Worm (Caenorhabditis elegans): Measurements from ENCODE around the gene D1046.16.

D1046.16 gene

ce11 chrIV:8901346-8901745 lies 20.6 kb upstream of the D1046.16 start, which contains the start of gene C27B7.5:
Gene C27B7.5, plus strand, starts transcription at chrIV:8901646.
- no peak for TF ChIP-seq nhr-28 (tag; optimal IDR thresholded peaks at IDR 0.05)
- TF ChIP-seq ceh-82 (tag; optimal IDR thresholded peaks at IDR 0.05), result no peak
- peak; percentile 12 for TF ChIP-seq elt-2 (tag; optimal IDR thresholded peaks at IDR 0.05)

ce11 chrIV:8906164-8906563 lies 15.8 kb upstream of the D1046.16 start, which contains the start of gene C27B7.6:
Gene C27B7.6, minus strand, starts transcription at chrIV:8906345.
- TF ChIP-seq snpc-4 (tag; optimal IDR thresholded peaks at IDR 0.05) (no peak), sea-2 (GFP tag; optimal IDR thresholded peaks at IDR 0.05) (no peak), lsy-12 (tag; optimal IDR thresholded peaks at IDR 0.05) (no peak), fos-1 (tag; optimal IDR thresholded peaks at IDR 0.05) (no peak), mdl-1 (tag; optimal IDR thresholded peaks at IDR 0.05) (no peak), nhr-11 (tag; optimal IDR thresholded peaks at IDR 0.05) (no peak), nhr-76 (tag; optimal IDR thresholded peaks at IDR 0.05) (no peak), nfya-1 (tag; optimal IDR thresholded peaks at IDR 0.05; ENCODE audit: insufficient read depth) (no peak), ZK546.5 (tag; optimal IDR thresholded peaks at IDR 0.05) (no peak), unc-39 (tag; optimal IDR thresholded peaks at IDR 0.05) (no peak), nhr-77 (tag; optimal IDR thresholded peaks at IDR 0.05) (no peak)

ce11 chrIV:8906743-8907142 lies 15.2 kb upstream of the D1046.16 start, which contains the start of gene C27B7.7:
Gene C27B7.7, plus strand, starts transcription at chrIV:8907043.
- TF ChIP-seq nhr-12 (tag; optimal IDR thresholded peaks at IDR 0.05), result no peak
- no peak for TF ChIP-seq ztf-4 (tag; optimal IDR thresholded peaks at IDR 0.05)
- no peak for TF ChIP-seq nhr-76 (tag; optimal IDR thresholded peaks at IDR 0.05)
- TF ChIP-seq nhr-11 (tag; optimal IDR thresholded peaks at IDR 0.05), result no peak
- TF ChIP-seq zag-1 (tag; optimal IDR thresholded peaks at IDR 0.05), result no peak
- TF ChIP-seq ZK546.5 (tag; optimal IDR thresholded peaks at IDR 0.05), result no peak
- no peak for TF ChIP-seq unc-62 (GFP tag; optimal IDR thresholded peaks at IDR 0.05)
- no peak for TF ChIP-seq unc-39 (tag; optimal IDR thresholded peaks at IDR 0.05)
- TF ChIP-seq pha-4 (tag; optimal IDR thresholded peaks at IDR 0.05), result no peak
- no peak for TF ChIP-seq fkh-2 (tag; optimal IDR thresholded peaks at IDR 0.05)
- no peak for TF ChIP-seq nhr-77 (tag; optimal IDR thresholded peaks at IDR 0.05)

- TF ChIP-seq fkh-10 (GFP tag; optimal IDR thresholded peaks at IDR 0.05) (no peak), unc-62 (GFP tag; optimal IDR thresholded peaks at IDR 0.05) (no peak), mml-1 (tag; optimal IDR thresholded peaks at IDR 0.05) (no peak), ceh-16 (tag; optimal IDR thresholded peaks at IDR 0.05) (no peak), daf-12 (tag; optimal IDR thresholded peaks at IDR 0.05) (no peak), ceh-82 (tag; optimal IDR thresholded peaks at IDR 0.05) (no peak), ztf-4 (tag; optimal IDR thresholded peaks at IDR 0.05) (no peak), unc-39 (tag; optimal IDR thresholded peaks at IDR 0.05) (no peak), egl-27 (tag; optimal IDR thresholded peaks at IDR 0.05) (no peak), nhr-25 (tag; optimal IDR thresholded peaks at IDR 0.05) (no peak), aly-2 (tag; optimal IDR thresholded peaks at IDR 0.05) (no peak), pqm-1 (tag; optimal IDR thresholded peaks at IDR 0.05) (no peak), nhr-43 (tag; optimal IDR thresholded peaks at IDR 0.05; ENCODE audit: poor library complexity, severe bottlenecking) (no peak), nhr-76 (tag; optimal IDR thresholded peaks at IDR 0.05) (no peak), fkh-2 (tag; optimal IDR thresholded peaks at IDR 0.05) (no peak), snpc-4 (tag; optimal IDR thresholded peaks at IDR 0.05) (no peak), nhr-12 (tag; optimal IDR thresholded peaks at IDR 0.05) (no peak), ZK546.5 (tag; optimal IDR thresholded peaks at IDR 0.05) (no peak), nhr-23 (tag; optimal IDR thresholded peaks at IDR 0.05) (no peak)
Measured at ce11 chrIV:8914187-8914586, 7.8 kb upstream of the D1046.16 start.

ce11 chrIV:8916010-8916409 lies 5.9 kb upstream of the D1046.16 start, which contains the start of gene C27B7.9:
Gene C27B7.9, minus strand, starts transcription at chrIV:8916110.
- TF ChIP-seq zag-1 (tag; optimal IDR thresholded peaks at IDR 0.05) (no peak), nfya-1 (tag; optimal IDR thresholded peaks at IDR 0.05; ENCODE audit: insufficient read depth) (no peak), nhr-28 (tag; optimal IDR thresholded peaks at IDR 0.05) (no peak), eor-1 (tag; optimal IDR thresholded peaks at IDR 0.05) (no peak), unc-62 (GFP tag; optimal IDR thresholded peaks at IDR 0.05) (no peak), nhr-67 (tag; optimal IDR thresholded peaks at IDR 0.05) (no peak), unc-39 (tag; optimal IDR thresholded peaks at IDR 0.05) (no peak), nhr-76 (tag; optimal IDR thresholded peaks at IDR 0.05) (no peak), daf-12 (tag; optimal IDR thresholded peaks at IDR 0.05) (no peak), ceh-82 (tag; optimal IDR thresholded peaks at IDR 0.05) (no peak), aly-2 (tag; optimal IDR thresholded peaks at IDR 0.05) (no peak), nhr-11 (tag; optimal IDR thresholded peaks at IDR 0.05) (no peak), ceh-16 (tag; optimal IDR thresholded peaks at IDR 0.05) (no peak), ztf-4 (tag; optimal IDR thresholded peaks at IDR 0.05) (no peak), egl-27 (tag; optimal IDR thresholded peaks at IDR 0.05) (no peak), nhr-77 (tag; optimal IDR thresholded peaks at IDR 0.05) (no peak)

All from whole organism, L3 larva.